Fruit fly (Drosophila melanogaster): ENCODE measurements around the gene Psf1.

Psf1 gene

DNA sequence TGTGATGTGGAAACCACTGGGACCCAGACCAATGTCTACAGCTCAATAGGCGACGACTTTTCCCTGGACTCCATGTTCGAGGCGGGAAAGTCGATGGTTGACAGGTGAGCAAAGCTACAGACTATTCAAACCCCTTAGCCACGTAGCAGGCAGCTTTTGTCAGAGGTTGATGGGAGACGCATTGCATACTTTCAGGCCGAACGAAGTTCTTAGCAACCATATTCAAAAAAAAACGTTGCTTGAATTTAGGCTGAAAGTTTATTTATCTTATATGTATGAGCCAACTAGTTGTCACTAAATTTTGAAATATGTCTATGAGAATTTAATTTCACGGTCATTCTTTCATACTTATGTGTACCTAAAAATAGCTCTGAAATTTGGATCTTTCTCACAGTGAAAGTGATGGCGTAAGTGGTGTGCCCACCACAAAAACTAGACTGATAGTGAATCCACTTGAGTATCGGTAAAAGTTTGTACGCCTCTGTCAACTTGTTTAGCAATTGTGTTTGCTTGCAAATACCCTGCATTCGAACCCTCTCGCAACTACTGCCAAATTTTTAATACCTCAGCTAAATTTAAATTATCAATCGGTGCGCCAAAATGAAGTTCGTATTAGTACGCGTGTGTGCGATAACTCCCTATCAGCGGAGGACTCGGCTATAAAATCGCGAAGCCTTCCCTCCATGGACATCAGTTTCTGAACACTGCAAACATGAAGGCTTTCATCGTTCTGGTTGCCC lies 40.6 kb downstream of the Psf1 start, which contains the start of gene LysB (continued):
- peak; percentile 30 for TF ChIP-seq sd (tag; optimal IDR thresholded peaks at IDR 0.05)
- no peak for TF ChIP-seq CG1792 (GFP tag; optimal IDR thresholded peaks at IDR 0.05)
- no peak for TF ChIP-seq CG14050 (GFP tag; IDR thresholded peaks at IDR 0.05)
- TF ChIP-seq CG2678 (tag; optimal IDR thresholded peaks at IDR 0.05), result no peak
- no peak for TF ChIP-seq CG11085 (GFP tag; IDR thresholded peaks at IDR 0.05)
- TF ChIP-seq CG31388 (GFP tag; optimal IDR thresholded peaks at IDR 0.05), result no peak
- 0 out of 2 replicates have a peak, but pooled peaks have one; percentile 39 for TF ChIP-seq wdn (GFP tag; IDR thresholded peaks at IDR 0.05)
- peak in 1 of 3 experiments; percentile 34 for TF ChIP-seq lola (GFP tag; optimal IDR thresholded peaks at IDR 0.05)
- TF ChIP-seq Mrtf (GFP tag; IDR thresholded peaks at IDR 0.05), result no peak
- no peak for TF ChIP-seq CG10366 (GFP tag; IDR thresholded peaks at IDR 0.05)
- TF ChIP-seq ftz-f1 (GFP tag; optimal IDR thresholded peaks at IDR 0.05), result peak; percentile 33
- no peak for TF ChIP-seq Dad (GFP tag; optimal IDR thresholded peaks at IDR 0.05)
- no peak for TF ChIP-seq GATAe (GFP tag; conservative IDR thresholded peaks at IDR 0.05)
- no peak for TF ChIP-seq CG9437 (GFP tag; optimal IDR thresholded peaks at IDR 0.05)
- no peak for TF ChIP-seq Atf-2 (GFP tag; optimal IDR thresholded peaks at IDR 0.05)
- TF ChIP-seq rib (GFP tag; IDR thresholded peaks at IDR 0.05), result no peak
- TF ChIP-seq Fer1 (GFP tag; optimal IDR thresholded peaks at IDR 0.05), result no peak
- TF ChIP-seq CG3838 (GFP tag; optimal IDR thresholded peaks at IDR 0.05), result no peak
- no peak for TF ChIP-seq lov (optimal IDR thresholded peaks at IDR 0.05)
- no peak for TF ChIP-seq lov (GFP tag; IDR thresholded peaks at IDR 0.05)
- TF ChIP-seq Antp (GFP tag; optimal IDR thresholded peaks at IDR 0.05), result peak; percentile 6
- no peak for TF ChIP-seq ems (GFP tag; optimal IDR thresholded peaks at IDR 0.05)
- no peak for TF ChIP-seq CG15696 (tag; optimal IDR thresholded peaks at IDR 0.05)
- TF ChIP-seq CoRest (tag; optimal IDR thresholded peaks at IDR 0.05), result peak; percentile 21
- peak; percentile 37 for TF ChIP-seq Lhr (GFP tag; optimal IDR thresholded peaks at IDR 0.05)
- no peak for TF ChIP-seq run (tag; optimal IDR thresholded peaks at IDR 0.05)
- TF ChIP-seq tap (tag; optimal IDR thresholded peaks at IDR 0.05), result no peak
- TF ChIP-seq Med (GFP tag), result peak; percentile 82
- no peak for TF ChIP-seq CG10654 (GFP tag; optimal IDR thresholded peaks at IDR 0.05)
- peak in 1 of 2 experiments; percentile 30 for TF ChIP-seq Pdp1 (GFP tag; optimal IDR thresholded peaks at IDR 0.05)
- TF ChIP-seq CG4282 (GFP tag; optimal IDR thresholded peaks at IDR 0.05), result no peak
- no peak for TF ChIP-seq CG8388 (GFP tag; optimal IDR thresholded peaks at IDR 0.05)
- no peak for TF ChIP-seq Hr3 (GFP tag; optimal IDR thresholded peaks at IDR 0.05)
- TF ChIP-seq D19B (GFP tag; optimal IDR thresholded peaks at IDR 0.05), result no peak
- TF ChIP-seq Sox100B (GFP tag; optimal IDR thresholded peaks at IDR 0.05), result no peak
- no peak for TF ChIP-seq Sin3A (optimal IDR thresholded peaks at IDR 0.05)
- TF ChIP-seq peb (GFP tag; IDR thresholded peaks at IDR 0.05), result no peak
- peak; percentile 9 for TF ChIP-seq CG2712 (tag; optimal IDR thresholded peaks at IDR 0.05)
- no peak for TF ChIP-seq eyg (GFP tag; optimal IDR thresholded peaks at IDR 0.05)
- no peak for TF ChIP-seq pan (optimal IDR thresholded peaks at IDR 0.05)
- TF ChIP-seq pan (GFP tag; optimal IDR thresholded peaks at IDR 0.05 in 1 of 2, IDR thresholded peaks at IDR 0.05 in 1 of 2), result no peak
- peak; percentile 6 for TF ChIP-seq nmo (GFP tag; optimal IDR thresholded peaks at IDR 0.05)
- no peak for TF ChIP-seq CG32772 (GFP tag; IDR thresholded peaks at IDR 0.05)
- TF ChIP-seq CG18011 (GFP tag; optimal IDR thresholded peaks at IDR 0.05), result peak; percentile 99
- no peak for TF ChIP-seq CG34376 (GFP tag; optimal IDR thresholded peaks at IDR 0.05)
- peak; percentile 79 for TF ChIP-seq HmgD (GFP tag; optimal IDR thresholded peaks at IDR 0.05)
- TF ChIP-seq CG15601 (tag; optimal IDR thresholded peaks at IDR 0.05), result peak; percentile 66
- TF ChIP-seq CG10147 (GFP tag; optimal IDR thresholded peaks at IDR 0.05), result no peak
- no peak for TF ChIP-seq Aef1 (GFP tag; IDR thresholded peaks at IDR 0.05)
- TF ChIP-seq tx (GFP tag; optimal IDR thresholded peaks at IDR 0.05), result no peak
- no peak for TF ChIP-seq fru (optimal IDR thresholded peaks at IDR 0.05)
- TF ChIP-seq chm (GFP tag; IDR thresholded peaks at IDR 0.05), result no peak
